Fruit fly (Drosophila melanogaster) whole organism, pupa: ENCODE data around the gene Ip259.

ENCODE experiments used
- CG10348 ChIP-seq: fragments of 200-800 bp; sonication (Bioruptor generic); IDR thresholded peaks from 2 replicates; pipeline ENCODE4 v1.3.6; 2022; ENCODE audit warnings: missing biosample characterization, missing genetic modification characterization
- CG13204 ChIP-seq: fragments of 200-800 bp; sonication (Bioruptor generic); optimal IDR thresholded peaks from 2 replicates; lab custom pipeline; 2018; ENCODE audit warnings: missing biosample characterization, mild to moderate bottlenecking, missing genetic modification characterization, moderate library complexity
- CG14655 ChIP-seq: fragments of 200-800 bp; sonication (Bioruptor generic); optimal IDR thresholded peaks from 3 replicates; lab custom pipeline; 2017; ENCODE audit warnings: mild to moderate bottlenecking, missing biosample characterization, missing genetic modification reagents, missing genetic modification characterization
- CG15710 ChIP-seq: fragments of 200-800 bp; sonication (Bioruptor generic); optimal IDR thresholded peaks from 2 replicates; lab custom pipeline; 2018; ENCODE audit warnings: missing biosample characterization, mild to moderate bottlenecking, missing genetic modification characterization, moderate library complexity
- CG8159 ChIP-seq: fragments of 200-800 bp; sonication (Bioruptor generic); optimal IDR thresholded peaks from 3 replicates; lab custom pipeline; 2018; ENCODE audit warnings: missing biosample characterization, mild to moderate bottlenecking, missing genetic modification characterization, moderate library complexity
- CG8301 ChIP-seq: fragments of 200-800 bp; sonication (Bioruptor generic); optimal IDR thresholded peaks from 2 replicates; lab custom pipeline; 2018; ENCODE audit warnings: missing biosample characterization, mild to moderate bottlenecking, missing genetic modification characterization
- CG9948 ChIP-seq: fragments of 200-800 bp; sonication (Bioruptor generic); optimal IDR thresholded peaks from 2 replicates; lab custom pipeline; 2018; ENCODE audit warnings: missing biosample characterization, mild to moderate bottlenecking, missing genetic modification characterization, moderate library complexity
- Pif1A ChIP-seq: fragments of 200-800 bp; sonication (Bioruptor generic); optimal IDR thresholded peaks from 3 replicates; lab custom pipeline; 2016; ENCODE audit warnings: missing biosample characterization, missing genetic modification characterization
- Pif1B ChIP-seq: fragments of 200-800 bp; sonication (Bioruptor generic); optimal IDR thresholded peaks from 3 replicates; lab custom pipeline; 2016; ENCODE audit warnings: missing biosample characterization, missing genetic modification characterization
- fd96Ca ChIP-seq: fragments of 200-800 bp; sonication (Bioruptor generic); IDR thresholded peaks from 3 replicates; pipeline ENCODE4 v1.3.6; 2022; ENCODE audit warnings: missing biosample characterization, missing genetic modification characterization
- rn ChIP-seq: fragments of 200-800 bp; sonication (Bioruptor generic); IDR thresholded peaks from 2 replicates; pipeline ENCODE4 v1.3.6; 2022; ENCODE audit warnings: missing biosample characterization, missing genetic modification characterization

dm6 chr2L:10455944-10456520 lies 47.9 kb downstream of the Ip259 start:
- TF ChIP-seq CG15710 (tag; lab: Kevin White, UChicago): no peak
- no peak for TF ChIP-seq rn
- no peak for TF ChIP-seq CG8301
- TF ChIP-seq CG8159 (tag; lab: Kevin White, UChicago): no peak
- TF ChIP-seq CG13204: no peak
- TF ChIP-seq Pif1A (GFP tag; lab: Kevin White, UChicago): no peak
- no peak for TF ChIP-seq CG14655 (GFP tag; lab: Kevin White, UChicago)
- TF ChIP-seq fd96Ca (GFP tag; lab: Robert Waterston, UW): no peak
- no peak for TF ChIP-seq CG10348 (GFP tag; lab: Robert Waterston, UW)
- TF ChIP-seq CG9948: no peak
- no peak for TF ChIP-seq Pif1B (GFP tag; lab: Kevin White, UChicago)
